Worm (Caenorhabditis elegans): Measurements from ENCODE around the gene irld-3.

irld-3 gene

DNA sequence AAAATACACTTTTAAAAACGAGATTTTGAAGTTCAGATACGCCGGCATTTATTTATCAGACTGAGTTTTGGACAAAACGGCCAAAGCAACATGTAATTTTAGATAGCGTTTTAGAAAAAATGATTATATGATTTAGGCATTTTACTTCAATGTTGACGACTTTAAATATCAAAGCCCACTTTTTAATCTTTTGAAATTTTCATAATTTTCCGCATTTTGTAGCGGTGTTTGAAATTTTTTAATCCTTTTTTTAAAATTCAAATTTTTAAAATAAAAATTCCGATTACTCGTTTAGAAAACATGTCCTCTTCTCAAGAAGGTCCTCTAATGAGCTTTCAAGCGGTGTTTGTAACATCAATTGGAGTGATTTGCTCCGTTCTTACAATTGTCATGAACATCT, 31.4 kb upstream of the irld-3 start, which contains the start of gene srbc-6:
Gene srbc-6 (plus strand): TSS at position 301 of the 400 bp plus-strand sequence.
- TF ChIP-seq ahr-1 (tag; optimal IDR thresholded peaks at IDR 0.05) (no peak), ceh-6 (GFP tag; optimal IDR thresholded peaks at IDR 0.05) (no peak), ceh-18 (tag; optimal IDR thresholded peaks at IDR 0.05) (no peak), C38D4.7 (GFP tag; optimal IDR thresholded peaks at IDR 0.05) (no peak), ceh-31 (tag; optimal IDR thresholded peaks at IDR 0.05) (no peak), mec-3 (tag; optimal IDR thresholded peaks at IDR 0.05; ENCODE audit: borderline replicate concordance) (no peak), ceh-22 (tag; optimal IDR thresholded peaks at IDR 0.05) (no peak), ceh-34 (tag; optimal IDR thresholded peaks at IDR 0.05) (no peak), hlh-6 (tag; optimal IDR thresholded peaks at IDR 0.05) (no peak), fax-1 (tag; optimal IDR thresholded peaks at IDR 0.05) (no peak), hlh-15 (tag; optimal IDR thresholded peaks at IDR 0.05) (no peak), dve-1 (tag; optimal IDR thresholded peaks at IDR 0.05) (no peak), tbx-7 (tag; optimal IDR thresholded peaks at IDR 0.05) (no peak), tbx-2 (tag; optimal IDR thresholded peaks at IDR 0.05) (no peak), ceh-19 (GFP tag; optimal IDR thresholded peaks at IDR 0.05) (no peak), rnt-1 (tag; optimal IDR thresholded peaks at IDR 0.05) (no peak), sox-4 (tag; optimal IDR thresholded peaks at IDR 0.05) (no peak)

DNA sequence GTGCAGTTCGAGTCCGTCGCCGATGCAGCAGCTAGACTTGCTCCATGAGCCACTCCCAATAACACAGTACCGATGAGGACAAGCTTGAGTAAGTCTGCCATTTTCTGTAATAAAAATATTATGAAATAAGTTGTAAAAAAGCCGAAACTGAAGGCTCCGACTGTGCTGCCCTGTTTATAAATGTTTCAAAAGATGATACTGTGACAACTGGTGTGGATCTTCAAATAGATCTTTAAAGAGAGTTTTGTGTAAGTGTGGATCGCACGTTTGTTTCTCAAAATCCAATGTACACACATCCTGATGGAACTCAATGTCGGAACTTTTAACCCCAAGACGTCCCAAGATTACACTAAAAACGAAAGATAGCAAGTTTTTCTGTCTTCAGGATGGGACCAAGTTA, 30.3 kb upstream of the irld-3 start, which contains the start of gene C36C5.15:
Gene C36C5.15 (minus strand): TSS at position 101 of the 400 bp plus-strand sequence.
- no peak for TF ChIP-seq C08G9.2 (tag; optimal IDR thresholded peaks at IDR 0.05)
- no peak for TF ChIP-seq fkh-10 (GFP tag; optimal IDR thresholded peaks at IDR 0.05)
- TF ChIP-seq ceh-45 (GFP tag; IDR thresholded peaks at IDR 0.05) = no peak
- no peak for TF ChIP-seq unc-42 (tag; optimal IDR thresholded peaks at IDR 0.05)
- no peak for TF ChIP-seq fax-1 (tag; optimal IDR thresholded peaks at IDR 0.05)
- TF ChIP-seq ref-2 (tag; optimal IDR thresholded peaks at IDR 0.05) = no peak
- no peak for TF ChIP-seq sdc-2 (tag; optimal IDR thresholded peaks at IDR 0.05)
- TF ChIP-seq zip-5 (tag; optimal IDR thresholded peaks at IDR 0.05) = no peak
- no peak for TF ChIP-seq ceh-48 (tag; optimal IDR thresholded peaks at IDR 0.05)
- no peak for TF ChIP-seq madf-2 (tag; optimal IDR thresholded peaks at IDR 0.05)

DNA sequence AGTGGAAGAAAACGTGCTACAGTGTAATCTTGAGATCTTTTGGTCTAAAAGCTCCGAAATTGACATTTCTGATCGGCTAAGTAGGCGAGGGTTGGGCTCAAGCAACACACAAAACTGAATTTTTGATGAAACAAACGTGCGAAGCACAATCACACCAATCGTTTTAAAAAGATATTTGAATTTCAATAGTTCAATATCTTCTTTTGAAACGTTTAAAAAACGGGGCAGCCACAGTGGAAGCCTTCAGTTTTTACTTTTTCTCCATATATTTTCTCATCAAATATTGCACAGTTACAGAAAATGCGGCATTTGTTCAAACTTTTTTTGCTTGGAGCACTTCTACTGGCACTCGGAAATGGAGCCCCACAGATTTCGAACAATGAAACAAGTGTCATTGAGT, 27.9 kb upstream of the irld-3 start, which contains the start of gene C36C5.4:
Gene C36C5.4 (plus strand): TSS at position 301 of the 400 bp plus-strand sequence.
- TF ChIP-seq unc-55 (GFP tag; optimal IDR thresholded peaks at IDR 0.05) (no peak), pros-1 (tag; optimal IDR thresholded peaks at IDR 0.05) (no peak), C08G9.2 (tag; optimal IDR thresholded peaks at IDR 0.05) (no peak), hlh-15 (tag; optimal IDR thresholded peaks at IDR 0.05) (no peak), zip-5 (tag; optimal IDR thresholded peaks at IDR 0.05) (no peak), Y22D7AL.16 (tag; optimal IDR thresholded peaks at IDR 0.05) (no peak), ceh-22 (tag; optimal IDR thresholded peaks at IDR 0.05) (no peak), F13H6.1 (tag; optimal IDR thresholded peaks at IDR 0.05) (no peak)

DNA sequence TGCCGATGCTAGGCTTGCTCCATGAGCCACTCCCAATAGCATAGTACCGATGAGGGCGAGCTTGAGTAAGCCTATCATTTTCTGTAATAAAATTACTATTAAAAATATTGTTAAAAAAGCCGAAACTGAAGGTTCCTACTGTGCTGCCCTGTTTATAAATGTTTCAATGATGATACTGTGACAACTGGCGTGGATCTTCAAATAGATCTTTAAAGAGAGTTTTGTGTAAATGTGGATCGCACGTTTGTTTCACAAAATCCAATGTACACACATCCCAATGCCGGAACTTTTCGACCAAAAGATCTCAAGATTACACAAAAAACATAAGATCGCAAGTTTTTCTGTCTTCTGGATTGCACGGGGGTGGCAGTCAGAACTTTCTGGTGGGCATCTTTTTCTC, 27.1 kb upstream of the irld-3 start, which contains the start of gene C36C5.14:
Gene C36C5.14 (minus strand): TSS at position 101 of the 400 bp plus-strand sequence.
- TF ChIP-seq madf-2 (tag; optimal IDR thresholded peaks at IDR 0.05) (no peak), zip-5 (tag; optimal IDR thresholded peaks at IDR 0.05) (no peak), npax-4 (tag; optimal IDR thresholded peaks at IDR 0.05) (no peak), mec-3 (tag; optimal IDR thresholded peaks at IDR 0.05; ENCODE audit: borderline replicate concordance) (no peak), Y22D7AL.16 (tag; optimal IDR thresholded peaks at IDR 0.05) (no peak), lim-6 (tag; optimal IDR thresholded peaks at IDR 0.05) (no peak), elt-2 (tag; optimal IDR thresholded peaks at IDR 0.05) (no peak), tbx-7 (tag; optimal IDR thresholded peaks at IDR 0.05) (no peak), eyg-1 (tag; optimal IDR thresholded peaks at IDR 0.05) (no peak), sox-2 (GFP tag; IDR thresholded peaks at IDR 0.05) (no peak), nhr-11 (tag; optimal IDR thresholded peaks at IDR 0.05) (no peak), unc-86 (tag; optimal IDR thresholded peaks at IDR 0.05) (no peak)
